Worm (Caenorhabditis elegans): Measurements from ENCODE around the gene C45B11.6.

C45B11.6 gene

ce11 chrV:11078104-11078724 is 34.3 kb downstream of the C45B11.6 start, which contains the start of gene act-2 (continued):
- TF ChIP-seq ceh-58 (GFP tag; IDR thresholded peaks at IDR 0.05) (no peak), ceh-40 (GFP tag; IDR thresholded peaks at IDR 0.05) (no peak), Y79H2A.3 (GFP tag; conservative IDR thresholded peaks at IDR 0.05) (0 out of 2 replicates have a peak, but pooled peaks have one; percentile 39), pha-4 (tag; optimal IDR thresholded peaks at IDR 0.05) (no peak), rpc-1 (optimal IDR thresholded peaks at IDR 0.05) (peak; percentile 8), rpc-1 (tag; optimal IDR thresholded peaks at IDR 0.05) (no peak), hrde-1 (tag; optimal IDR thresholded peaks at IDR 0.05; ENCODE audit: borderline replicate concordance) (peak; percentile 38), lin-54 (GFP tag; optimal IDR thresholded peaks at IDR 0.05) (peak; percentile 93), attf-3 (GFP tag; conservative IDR thresholded peaks at IDR 0.05) (no peak), Y53F4B.3 (GFP tag; IDR thresholded peaks at IDR 0.05) (no peak), ztf-6 (GFP tag; IDR thresholded peaks at IDR 0.05) (no peak), F57C9.4 (tag; optimal IDR thresholded peaks at IDR 0.05) (no peak), ztf-25 (GFP tag; IDR thresholded peaks at IDR 0.05) (no peak), ceh-100 (GFP tag; IDR thresholded peaks at IDR 0.05) (peak; percentile 64), sdz-38 (tag; optimal IDR thresholded peaks at IDR 0.05) (no peak), B0019.2 (GFP tag; conservative IDR thresholded peaks at IDR 0.05) (peak; percentile 75; the same call in 1 of the 2 replicates), ztf-18 (tag; optimal IDR thresholded peaks at IDR 0.05) (no peak), nfyb-1 (GFP tag; IDR thresholded peaks at IDR 0.05) (peak; percentile 76; the same call in 1 of the 2 replicates), unc-62 (GFP tag; optimal IDR thresholded peaks at IDR 0.05) (no peak), F33H1.4 (GFP tag; IDR thresholded peaks at IDR 0.05) (peak; percentile 69), nfya-1 (tag; optimal IDR thresholded peaks at IDR 0.05; ENCODE audit: borderline replicate concordance, insufficient read depth) (no peak), fkh-3 (tag; optimal IDR thresholded peaks at IDR 0.05) (no peak), K11D2.4 (GFP tag; IDR thresholded peaks at IDR 0.05) (0 out of 2 replicates have a peak, but pooled peaks have one; percentile 33), ztf-28 (GFP tag; IDR thresholded peaks at IDR 0.05) (0 out of 2 replicates have a peak, but pooled peaks have one; percentile 54), ztf-22 (GFP tag; optimal IDR thresholded peaks at IDR 0.05) (no peak), him-1 (tag; optimal IDR thresholded peaks at IDR 0.05) (no peak), T26A5.8 (tag; optimal IDR thresholded peaks at IDR 0.05) (no peak), unc-130 (GFP tag; optimal IDR thresholded peaks at IDR 0.05) (peak; percentile 50), C17E4.6 (GFP tag; IDR thresholded peaks at IDR 0.05) (peak; percentile 76), athp-1 (tag; optimal IDR thresholded peaks at IDR 0.05) (peak; percentile 22), dpl-1 (GFP tag; optimal IDR thresholded peaks at IDR 0.05) (peak; percentile 93), attf-6 (GFP tag; IDR thresholded peaks at IDR 0.05) (peak; percentile 52; the same call in 1 of the 2 replicates), F22D6.2 (tag; optimal IDR thresholded peaks at IDR 0.05) (no peak), nhr-120 (GFP tag; IDR thresholded peaks at IDR 0.05) (no peak), ZK185.1 (tag; optimal IDR thresholded peaks at IDR 0.05; ENCODE audit: poor library complexity, severe bottlenecking) (no peak), bed-2 (GFP tag; IDR thresholded peaks at IDR 0.05) (no peak), let-526 (GFP tag; IDR thresholded peaks at IDR 0.05) (no peak), ztf-26 (tag; optimal IDR thresholded peaks at IDR 0.05) (peak; percentile 55), nhr-27 (tag; optimal IDR thresholded peaks at IDR 0.05) (no peak), F57A8.1 (GFP tag; optimal IDR thresholded peaks at IDR 0.05) (no peak), F23B12.7 (tag; optimal IDR thresholded peaks at IDR 0.05; ENCODE audit: insufficient read depth) (peak; percentile 22)
